Fruit fly (Drosophila melanogaster) whole organism, embryonic: Measurements from ENCODE around the gene EndoGI.

Source experiments
- ATbp ChIP-seq: fragments of 200-800 bp; sonication (Bioruptor generic); optimal IDR thresholded peaks from 2 replicates; lab custom pipeline; 2017; ENCODE audit warnings: missing biosample characterization, mild to moderate bottlenecking, missing genetic modification characterization, missing genetic modification reagents
- Adf1 ChIP-seq: fragments of 200-800 bp; sonication (Bioruptor generic); IDR thresholded peaks from 2 replicates; pipeline ENCODE4 v1.3.6; 2022; ENCODE audit warnings: missing biosample characterization, missing genetic modification characterization
- Blimp-1 ChIP-seq: fragments of 200-800 bp; sonication (Bioruptor generic); optimal IDR thresholded peaks from 3 replicates; lab custom pipeline; 2018; ENCODE audit warnings: missing biosample characterization, missing genetic modification characterization, mild to moderate bottlenecking, moderate library complexity, missing genetic modification reagents
- CG10147 ChIP-seq: fragments of 200-800 bp; sonication (Bioruptor generic); optimal IDR thresholded peaks from 2 replicates; lab custom pipeline; 2019; ENCODE audit warnings: missing biosample characterization, mild to moderate bottlenecking, missing genetic modification characterization, moderate library complexity
- CG10267 ChIP-seq: fragments of 200-800 bp; sonication (Bioruptor generic); optimal IDR thresholded peaks from 2 replicates; lab custom pipeline; 2018; ENCODE audit warnings: missing biosample characterization, mild to moderate bottlenecking, missing genetic modification characterization, moderate library complexity
- CG11085 ChIP-seq: fragments of 200-800 bp; sonication (Bioruptor generic); IDR thresholded peaks from 2 replicates; pipeline ENCODE4 v1.3.6; 2022; ENCODE audit warnings: missing biosample characterization, missing genetic modification characterization
- CG12155 ChIP-seq: fragments of 200-800 bp; sonication (Bioruptor generic); optimal IDR thresholded peaks from 3 replicates; lab custom pipeline; 2016; ENCODE audit warnings: missing biosample characterization, missing genetic modification characterization
- CG12391 ChIP-seq: fragments of 200-800 bp; sonication (Bioruptor generic); optimal IDR thresholded peaks from 3 replicates; lab custom pipeline; 2018; ENCODE audit warnings: missing biosample characterization, mild to moderate bottlenecking, missing genetic modification characterization, moderate library complexity
- CG12744 ChIP-seq: fragments of 200-800 bp; sonication (Bioruptor generic); optimal IDR thresholded peaks from 2 replicates; lab custom pipeline; 2016; ENCODE audit warnings: missing biosample characterization, missing genetic modification characterization
- CG15269 ChIP-seq: fragments of 200-800 bp; sonication (Bioruptor generic); optimal IDR thresholded peaks from 2 replicates; lab custom pipeline; 2018; ENCODE audit warnings: missing biosample characterization, mild to moderate bottlenecking, missing genetic modification characterization, moderate library complexity
- CG15601 ChIP-seq: fragments of 200-800 bp; sonication (Bioruptor generic); optimal IDR thresholded peaks from 3 replicates; lab custom pipeline; 2019; ENCODE audit warnings: missing biosample characterization, mild to moderate bottlenecking, missing genetic modification characterization, moderate library complexity
- CG15696 ChIP-seq: fragments of 200-800 bp; sonication (Bioruptor generic); optimal IDR thresholded peaks from 2 replicates; lab custom pipeline; 2019; ENCODE audit warnings: missing biosample characterization, mild to moderate bottlenecking, missing genetic modification characterization, moderate library complexity
- CG17361 ChIP-seq: fragments of 200-800 bp; sonication (Bioruptor generic); IDR thresholded peaks from 3 replicates; pipeline ENCODE4 v1.3.6; 2022; ENCODE audit warnings: missing biosample characterization, missing genetic modification characterization
- CG17802 ChIP-seq: fragments of 200-800 bp; sonication (Bioruptor generic); optimal IDR thresholded peaks from 2 replicates; lab custom pipeline; 2018; ENCODE audit warnings: missing biosample characterization, mild to moderate bottlenecking, missing genetic modification characterization, moderate library complexity
- CG18619 ChIP-seq: fragments of 200-800 bp; sonication (Bioruptor generic); optimal IDR thresholded peaks from 3 replicates; lab custom pipeline; 2017; ENCODE audit warnings: missing biosample characterization, mild to moderate bottlenecking, missing genetic modification characterization
- CG2678 ChIP-seq: fragments of 200-800 bp; sonication (Bioruptor generic); optimal IDR thresholded peaks from 3 replicates; lab custom pipeline; 2019; ENCODE audit warnings: missing biosample characterization, mild to moderate bottlenecking, missing genetic modification characterization, moderate library complexity
- CG30020 ChIP-seq: fragments of 200-800 bp; optimal IDR thresholded peaks from 2 replicates; lab custom pipeline; 2019; ENCODE audit warnings: missing biosample characterization, mild to moderate bottlenecking, missing genetic modification characterization, moderate library complexity
- CG3163 ChIP-seq: fragments of 200-800 bp; sonication (Bioruptor generic); optimal IDR thresholded peaks from 3 replicates; lab custom pipeline; 2016; ENCODE audit warnings: missing biosample characterization, missing genetic modification characterization
- CG3281 ChIP-seq: fragments of 200-800 bp; sonication (Bioruptor generic); optimal IDR thresholded peaks from 3 replicates; lab custom pipeline; 2017; ENCODE audit warnings: missing biosample characterization, mild to moderate bottlenecking, missing genetic modification characterization
- CG3407 ChIP-seq: fragments of 200-800 bp; sonication (Bioruptor generic); optimal IDR thresholded peaks from 2 replicates; lab custom pipeline; 2018; ENCODE audit warnings: missing biosample characterization, mild to moderate bottlenecking, missing genetic modification characterization
- CHES-1-like ChIP-seq: fragments of 200-800 bp; sonication (Bioruptor generic); optimal IDR thresholded peaks from 2 replicates; lab custom pipeline; 2016; ENCODE audit warnings: missing biosample characterization, missing genetic modification characterization
- CoRest ChIP-seq: fragments of 200-800 bp; sonication (Bioruptor generic); optimal IDR thresholded peaks from 3 replicates; lab custom pipeline; 2018; ENCODE audit warnings: missing biosample characterization, mild to moderate bottlenecking, missing genetic modification characterization, moderate library complexity
- Gug ChIP-seq: fragments of 200-800 bp; sonication (Bioruptor generic); IDR thresholded peaks from 4 replicates; pipeline ENCODE4 v1.3.6; 2022; ENCODE audit warnings: missing biosample characterization, missing genetic modification characterization
- H2.0 ChIP-seq: fragments of 200-800 bp; sonication (Bioruptor generic); IDR thresholded peaks from 2 replicates; pipeline ENCODE4 v1.3.6; 2022; ENCODE audit warnings: missing biosample characterization, missing genetic modification characterization
- Lpt ChIP-seq: fragments of >200 bp; optimal IDR thresholded peaks from 2 replicates; lab custom pipeline; 2018; ENCODE audit warnings: missing biosample characterization, missing genetic modification characterization
- Med ChIP-seq: fragments of 200-800 bp; sonication (Bioruptor generic); peaks from one replicate; lab custom pipeline; 2016; ENCODE audit warnings: missing biosample characterization, missing genetic modification characterization, mild to moderate bottlenecking, inconsistent platforms, moderate library complexity
- Mes4 ChIP-seq: fragments of 200-800 bp; sonication (Bioruptor generic); optimal IDR thresholded peaks from 2 replicates; lab custom pipeline; 2016; ENCODE audit warnings: missing biosample characterization, missing genetic modification characterization
- Optix ChIP-seq: fragments of 200-800 bp; sonication (Bioruptor generic); IDR thresholded peaks from 3 replicates; pipeline ENCODE4 v1.3.6; 2022; ENCODE audit warnings: missing biosample characterization, missing genetic modification characterization
- Sox100B ChIP-seq: fragments of 200-800 bp; sonication (Bioruptor generic); optimal IDR thresholded peaks from 3 replicates; lab custom pipeline; 2018; ENCODE audit warnings: missing biosample characterization, mild to moderate bottlenecking, missing genetic modification characterization
- Trl ChIP-seq, 3 experiments: fragments of >200 bp in 2 of 3; fragments of 200-800 bp in 1 of 3; sonication (Bioruptor generic) in 1 of 3; optimal IDR thresholded peaks; 2 replicates in 1 of 3; 3 replicates in 2 of 3; lab custom pipeline; 2016 to 2017; ENCODE audit warnings: missing biosample characterization in 1 of 3, missing genetic modification characterization in 1 of 3
- btn ChIP-seq: fragments of 200-800 bp; sonication (Bioruptor generic); optimal IDR thresholded peaks from 2 replicates; lab custom pipeline; 2016; ENCODE audit warnings: missing biosample characterization, missing genetic modification characterization
- ci ChIP-seq: fragments of 200-800 bp; sonication (Bioruptor generic); IDR thresholded peaks from 3 replicates; pipeline ENCODE4 v1.3.6; 2022; ENCODE audit warnings: missing biosample characterization, missing genetic modification characterization
- disco-r ChIP-seq: fragments of 200-800 bp; sonication (Bioruptor generic); optimal IDR thresholded peaks from 2 replicates; lab custom pipeline; 2016; ENCODE audit warnings: missing biosample characterization, missing genetic modification characterization
- dmrt11E ChIP-seq: fragments of 200-800 bp; sonication (Bioruptor generic); optimal IDR thresholded peaks from 3 replicates; lab custom pipeline; 2018; ENCODE audit warnings: missing biosample characterization, mild to moderate bottlenecking, missing genetic modification characterization, moderate library complexity
- dysf ChIP-seq: fragments of 200-800 bp; sonication (Bioruptor generic); IDR thresholded peaks from 3 replicates; pipeline ENCODE4 v1.3.6; 2022; ENCODE audit warnings: missing biosample characterization, missing genetic modification characterization
- ems ChIP-seq: fragments of 200-800 bp; sonication (Bioruptor generic); optimal IDR thresholded peaks from 3 replicates; lab custom pipeline; 2016; ENCODE audit warnings: missing biosample characterization, missing genetic modification characterization
- fd64A ChIP-seq: fragments of 200-800 bp; sonication (Bioruptor generic); optimal IDR thresholded peaks from 3 replicates; lab custom pipeline; 2018; ENCODE audit warnings: missing biosample characterization, mild to moderate bottlenecking, missing genetic modification characterization
- gce ChIP-seq: fragments of 200-800 bp; sonication (Bioruptor generic); IDR thresholded peaks from 3 replicates; pipeline ENCODE4 v1.3.6; 2022; ENCODE audit warnings: missing biosample characterization, missing genetic modification characterization
- grau ChIP-seq: fragments of 200-800 bp; optimal IDR thresholded peaks from 3 replicates; lab custom pipeline; 2019; ENCODE audit warnings: missing biosample characterization, mild to moderate bottlenecking, missing genetic modification characterization, moderate library complexity
- gt ChIP-seq: fragments of 200-800 bp; sonication (Bioruptor generic); IDR thresholded peaks from 2 replicates; pipeline ENCODE4 v1.3.6; 2022; ENCODE audit warnings: missing biosample characterization, missing genetic modification characterization
- kni ChIP-seq: fragments of 200-800 bp; sonication (Bioruptor generic); optimal IDR thresholded peaks from 3 replicates; lab custom pipeline; 2017; ENCODE audit warnings: mild to moderate bottlenecking, missing biosample characterization, missing genetic modification reagents, missing genetic modification characterization
- mld ChIP-seq: fragments of 200-800 bp; sonication (Bioruptor generic); IDR thresholded peaks from 3 replicates; pipeline ENCODE4 v1.3.6; 2022; ENCODE audit warnings: missing biosample characterization, missing genetic modification characterization; ENCODE audit not compliant: partially characterized antibody
- nmo ChIP-seq: fragments of 200-800 bp; sonication (Bioruptor generic); optimal IDR thresholded peaks from 2 replicates; lab custom pipeline; 2018; ENCODE audit warnings: missing biosample characterization, mild to moderate bottlenecking, missing genetic modification characterization, moderate library complexity
- pzg ChIP-seq: fragments of 200-800 bp; sonication (Bioruptor generic); optimal IDR thresholded peaks from 3 replicates; lab custom pipeline; 2018; ENCODE audit warnings: missing biosample characterization, mild to moderate bottlenecking, missing genetic modification characterization, moderate library complexity
- row ChIP-seq: fragments of 200-800 bp; sonication (Bioruptor generic); IDR thresholded peaks from 3 replicates; pipeline ENCODE4 v1.3.6; 2022; ENCODE audit warnings: missing biosample characterization, missing genetic modification characterization
- shn ChIP-seq: fragments of 200-800 bp; sonication (Bioruptor generic); optimal IDR thresholded peaks from 3 replicates; lab custom pipeline; 2016; ENCODE audit warnings: missing biosample characterization, missing genetic modification characterization
- sr ChIP-seq: fragments of 200-800 bp; sonication (Bioruptor generic); IDR thresholded peaks from 3 replicates; pipeline ENCODE4 v1.3.6; 2022; ENCODE audit warnings: missing biosample characterization, missing genetic modification characterization
- trh ChIP-seq: fragments of 200-800 bp; sonication (Bioruptor generic); optimal IDR thresholded peaks from 2 replicates; lab custom pipeline; 2016; ENCODE audit warnings: missing biosample characterization, missing genetic modification characterization
- unc-4 ChIP-seq: fragments of 200-800 bp; sonication (Bioruptor generic); IDR thresholded peaks from 2 replicates; pipeline ENCODE4 v1.3.6; 2022; ENCODE audit warnings: missing biosample characterization, missing genetic modification characterization; ENCODE audit not compliant: partially characterized antibody
- z ChIP-seq: fragments of 200-800 bp; sonication (Bioruptor generic); IDR thresholded peaks from 3 replicates; pipeline ENCODE4 v1.3.6; 2022; ENCODE audit warnings: missing biosample characterization, missing genetic modification characterization

The EndoGI gene

DNA sequence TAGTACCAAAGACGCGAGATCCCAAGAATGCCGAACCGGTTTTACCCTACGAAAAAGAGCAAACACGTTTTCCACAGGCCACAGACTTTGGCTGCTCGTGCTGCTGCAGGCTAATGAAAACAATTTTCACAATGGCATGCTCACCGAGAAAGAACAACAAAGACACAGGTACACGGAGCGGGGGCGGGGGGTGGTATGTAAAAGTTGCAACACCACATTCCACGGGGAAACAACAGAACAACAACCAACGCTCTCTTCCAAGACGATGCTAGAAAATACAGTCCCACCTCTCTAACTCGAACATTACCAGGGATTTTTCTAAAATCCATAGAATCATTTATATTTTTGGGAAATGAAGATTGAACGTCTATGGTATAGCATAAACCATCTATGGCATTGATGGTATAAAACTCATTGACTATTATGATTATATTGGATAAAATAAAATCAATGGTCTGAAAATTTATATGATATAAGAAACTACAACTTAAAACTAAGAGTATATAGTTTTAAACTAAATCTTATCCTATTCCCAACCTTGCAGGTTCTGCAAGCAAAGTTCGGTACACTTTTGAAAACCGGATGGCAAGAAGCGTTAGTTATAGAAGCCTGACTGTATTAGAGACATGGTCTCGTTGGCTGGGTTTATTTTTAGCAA, 24.1 kb downstream of the EndoGI start (continued):
- TF ChIP-seq Lpt = peak; percentile 89
- TF ChIP-seq gce = no peak
- TF ChIP-seq grau (tag; lab: Kevin White, UChicago) = peak; percentile 92
- TF ChIP-seq CG17802 (tag; lab: Kevin White, UChicago) = no peak
- no peak for TF ChIP-seq trh
- no peak for TF ChIP-seq CG3407 (GFP tag; lab: Kevin White, UChicago)
- TF ChIP-seq mld (GFP tag; lab: Robert Waterston, UW) = no peak
- peak; percentile 21 for TF ChIP-seq nmo (GFP tag; lab: Kevin White, UChicago)
- TF ChIP-seq CG17361 (GFP tag; lab: Robert Waterston, UW) = 0 out of 3 replicates have a peak, but pooled peaks have one; percentile 26
- 0 out of 3 replicates have a peak, but pooled peaks have one; percentile 20 for TF ChIP-seq row (GFP tag; lab: Robert Waterston, UW)
- no peak for TF ChIP-seq shn (GFP tag; lab: Kevin White, UChicago)
- no peak for TF ChIP-seq disco-r
- peak; percentile 7 for TF ChIP-seq CG12391
- TF ChIP-seq Adf1 (GFP tag; lab: Robert Waterston, UW) = no peak
- peak; percentile 14; the same call in 1 of the 3 replicates for TF ChIP-seq z
- no peak for TF ChIP-seq CG12155 (GFP tag; lab: Kevin White, UChicago)
- TF ChIP-seq CG15601 (tag; lab: Kevin White, UChicago) = peak; percentile 16
- no peak for TF ChIP-seq H2.0 (GFP tag; lab: Robert Waterston, UW)
- no peak for TF ChIP-seq gt (GFP tag; lab: Robert Waterston, UW)
- no peak for TF ChIP-seq Gug
- peak; percentile 13 for TF ChIP-seq Blimp-1 (GFP tag; lab: Kevin White, UChicago)
- TF ChIP-seq Optix (GFP tag; lab: Robert Waterston, UW) = no peak
- TF ChIP-seq CG30020 (tag; lab: Kevin White, UChicago) = no peak
- TF ChIP-seq CG15696 (tag; lab: Kevin White, UChicago) = peak; percentile 8
- no peak for TF ChIP-seq dysf (GFP tag; lab: Robert Waterston, UW)
- TF ChIP-seq CHES-1-like (GFP tag; lab: Kevin White, UChicago) = no peak
- no peak for TF ChIP-seq CG15269 (tag; lab: Kevin White, UChicago)
- TF ChIP-seq CG10267 (tag; lab: Kevin White, UChicago) = peak; percentile 8
- peak; percentile 52 for TF ChIP-seq dmrt11E (tag; lab: Kevin White, UChicago)
- TF ChIP-seq Sox100B (GFP tag; lab: Kevin White, UChicago) = peak; percentile 25
- peak; percentile 31; the same call in 1 of the 3 replicates for TF ChIP-seq ci (GFP tag; lab: Robert Waterston, UW)
- TF ChIP-seq sr (GFP tag; lab: Robert Waterston, UW) = no peak
- TF ChIP-seq CG18619 = no peak
- TF ChIP-seq pzg (GFP tag; lab: Kevin White, UChicago) = no peak
- TF ChIP-seq CG3163 (GFP tag; lab: Kevin White, UChicago) = no peak
- no peak for TF ChIP-seq ems (GFP tag; lab: Kevin White, UChicago)
- no peak for TF ChIP-seq Mes4 (GFP tag; lab: Kevin White, UChicago)
- TF ChIP-seq CoRest = peak; percentile 36
- TF ChIP-seq Trl (optimal IDR thresholded peaks at IDR 0.05; lab: Kevin White, UChicago) = peak; percentile 28 to 30
- TF ChIP-seq Trl (GFP tag; optimal IDR thresholded peaks at IDR 0.05; lab: Kevin White, UChicago) = no peak
- TF ChIP-seq kni = peak; percentile 19
- TF ChIP-seq Med (GFP tag; lab: Kevin White, UChicago) = peak; percentile 46
- TF ChIP-seq btn = no peak
- no peak for TF ChIP-seq CG3281 (GFP tag; lab: Kevin White, UChicago)
- no peak for TF ChIP-seq CG11085 (GFP tag; lab: Robert Waterston, UW)
- TF ChIP-seq fd64A (GFP tag; lab: Kevin White, UChicago) = no peak
- no peak for TF ChIP-seq unc-4
- TF ChIP-seq CG10147 = no peak
- no peak for TF ChIP-seq CG12744
- peak; percentile 20 for TF ChIP-seq CG2678 (tag; lab: Kevin White, UChicago)
- no peak for TF ChIP-seq ATbp (GFP tag; lab: Kevin White, UChicago)
